Worm (Caenorhabditis elegans) whole organism, early embryonic: ENCODE measurements around the gene F46E10.18.

Source experiments
- B0310.2 ChIP-seq: sonication (generic microtip); optimal IDR thresholded peaks from 2 replicates; lab custom pipeline; 2016; ENCODE audit warnings: mild to moderate bottlenecking, missing genetic modification characterization, missing compliant biosample characterization
- F13C5.2 ChIP-seq: sonication (generic microtip); optimal IDR thresholded peaks from 2 replicates; lab custom pipeline; 2017; ENCODE audit warnings: mild to moderate bottlenecking, missing genetic modification characterization, inconsistent platforms, missing compliant biosample characterization
- aly-1 ChIP-seq: sonication (generic microtip); optimal IDR thresholded peaks from 2 replicates; lab custom pipeline; 2016; ENCODE audit warnings: missing genetic modification characterization, missing compliant biosample characterization
- ama-1 ChIP-seq: fragments of 150-350 bp; optimal IDR thresholded peaks from 2 replicates; lab custom pipeline; 2014
- ceh-13 ChIP-seq: fragments of 200-800 bp; sonication (Bioruptor generic); optimal IDR thresholded peaks from 2 replicates; lab custom pipeline; 2018; ENCODE audit warnings: mild to moderate bottlenecking, missing genetic modification characterization, missing compliant biosample characterization
- ceh-36 ChIP-seq: sonication (generic microtip); optimal IDR thresholded peaks from 2 replicates; lab custom pipeline; 2016; ENCODE audit warnings: missing genetic modification characterization, inconsistent platforms, missing compliant biosample characterization
- ets-7 ChIP-seq: sonication (generic microtip); optimal IDR thresholded peaks from 2 replicates; lab custom pipeline; 2016; ENCODE audit warnings: missing genotype, missing genetic modification characterization, missing compliant biosample characterization
- flt-1 ChIP-seq: fragments of 200-800 bp; sonication (Bioruptor generic); IDR thresholded peaks from 2 replicates; pipeline ENCODE4 v1.3.6; 2022; ENCODE audit warnings: missing genetic modification characterization, missing compliant biosample characterization
- hmbx-1 ChIP-seq: sonication (generic microtip); optimal IDR thresholded peaks from 2 replicates; lab custom pipeline; 2016; ENCODE audit warnings: mild to moderate bottlenecking, missing genetic modification characterization, missing compliant biosample characterization
- hmg-4 ChIP-seq: fragments of 200-800 bp; sonication (Bioruptor generic); optimal IDR thresholded peaks from 2 replicates; lab custom pipeline; 2018; ENCODE audit warnings: mild to moderate bottlenecking, missing genetic modification characterization, missing compliant biosample characterization
- hnd-1 ChIP-seq: sonication (generic microtip); optimal IDR thresholded peaks from 2 replicates; lab custom pipeline; 2016; ENCODE audit warnings: missing genetic modification characterization, missing compliant biosample characterization
- pes-1 ChIP-seq: fragments of 200-800 bp; sonication (Bioruptor generic); IDR thresholded peaks from 2 replicates; pipeline ENCODE4 v1.3.6; 2022; ENCODE audit warnings: missing genetic modification reagents, missing genetic modification characterization, missing compliant biosample characterization
- scrt-1 ChIP-seq: fragments of 200-800 bp; sonication (Bioruptor generic); IDR thresholded peaks from 2 replicates; pipeline ENCODE4 v1.3.6; 2022; ENCODE audit warnings: missing genetic modification characterization, missing compliant biosample characterization
- sea-1 ChIP-seq: fragments of 200-800 bp; sonication (Bioruptor generic); conservative IDR thresholded peaks from 2 replicates; pipeline ENCODE4 v1.3.6; 2022; ENCODE audit warnings: missing genetic modification characterization, missing compliant biosample characterization
- tbx-11 ChIP-seq: fragments of 200-800 bp; sonication (Bioruptor generic); IDR thresholded peaks from 2 replicates; pipeline ENCODE4 v1.3.6; 2022; ENCODE audit warnings: missing genetic modification characterization, missing compliant biosample characterization
- tbx-37 ChIP-seq: fragments of 200-800 bp; sonication (Bioruptor generic); conservative IDR thresholded peaks from 2 replicates; pipeline ENCODE4 v1.3.6; 2022; ENCODE audit warnings: missing genetic modification reagents, missing genetic modification characterization, missing compliant biosample characterization
- tra-4 ChIP-seq: sonication (generic microtip); optimal IDR thresholded peaks from 2 replicates; lab custom pipeline; 2017; ENCODE audit warnings: missing genetic modification characterization, missing compliant biosample characterization

Gene F46E10.18

ce11 chrV:6495353-6495752, 25.5 kb upstream of the F46E10.18 start:
- TF ChIP-seq ceh-13 (GFP tag; lab: Kevin White, UChicago) = no peak
- TF ChIP-seq B0310.2 (tag; lab: Kevin White, UChicago) = no peak
- no peak for TF ChIP-seq tra-4 (tag; lab: Kevin White, UChicago)
- TF ChIP-seq sea-1 = no peak
- no peak for TF ChIP-seq hmbx-1 (tag; lab: Kevin White, UChicago)
- no peak for TF ChIP-seq F13C5.2 (tag; lab: Kevin White, UChicago)
- TF ChIP-seq ama-1 = no peak
- TF ChIP-seq aly-1 = no peak

- TF ChIP-seq scrt-1 (GFP tag; lab: Robert Waterston, UW) (no peak), flt-1 (GFP tag; lab: Robert Waterston, UW) (no peak), B0310.2 (tag; lab: Kevin White, UChicago) (no peak), ceh-13 (GFP tag; lab: Kevin White, UChicago) (no peak), ama-1 (no peak), aly-1 (no peak), hmbx-1 (tag; lab: Kevin White, UChicago) (no peak), ceh-36 (tag; lab: Kevin White, UChicago) (no peak), tbx-11 (GFP tag; lab: Robert Waterston, UW) (no peak)
These were observed 24.1 kb upstream of the F46E10.18 start, which contains the start of gene dgtr-1 for ce11 chrV:6496611-6497158. TSS of gene dgtr-1 (plus strand) at chrV:6497108.

- TF ChIP-seq F13C5.2 (tag; lab: Kevin White, UChicago) (no peak), pes-1 (GFP tag; lab: Robert Waterston, UW) (no peak), hnd-1 (no peak), aly-1 (no peak), hmg-4 (GFP tag; lab: Kevin White, UChicago) (no peak), hmbx-1 (tag; lab: Kevin White, UChicago) (no peak), ets-7 (tag; lab: Kevin White, UChicago) (no peak), ceh-36 (tag; lab: Kevin White, UChicago) (no peak), tbx-37 (GFP tag; lab: Robert Waterston, UW) (no peak), B0310.2 (tag; lab: Kevin White, UChicago) (no peak), scrt-1 (GFP tag; lab: Robert Waterston, UW) (no peak), sea-1 (no peak), ceh-13 (GFP tag; lab: Kevin White, UChicago) (no peak)
These were observed 22.4 kb upstream of the F46E10.18 start for ce11 chrV:6498441-6498840.

ce11 chrV:6498903-6499302, 21.9 kb upstream of the F46E10.18 start, which contains the start of gene W01A11.1:
TSS of gene W01A11.1 (plus strand) at chrV:6499224.
- no peak for TF ChIP-seq ama-1
- TF ChIP-seq tbx-37 (GFP tag; lab: Robert Waterston, UW) = no peak
- TF ChIP-seq B0310.2 (tag; lab: Kevin White, UChicago) = no peak
- TF ChIP-seq tbx-11 (GFP tag; lab: Robert Waterston, UW) = no peak
- no peak for TF ChIP-seq ets-7 (tag; lab: Kevin White, UChicago)
- TF ChIP-seq F13C5.2 (tag; lab: Kevin White, UChicago) = no peak
- no peak for TF ChIP-seq pes-1 (GFP tag; lab: Robert Waterston, UW)
- TF ChIP-seq hmg-4 (GFP tag; lab: Kevin White, UChicago) = no peak
- no peak for TF ChIP-seq scrt-1 (GFP tag; lab: Robert Waterston, UW)
- no peak for TF ChIP-seq ceh-36 (tag; lab: Kevin White, UChicago)
- TF ChIP-seq aly-1 = no peak
- no peak for TF ChIP-seq ceh-13 (GFP tag; lab: Kevin White, UChicago)
- no peak for TF ChIP-seq hnd-1
- TF ChIP-seq sea-1 = no peak
- no peak for TF ChIP-seq flt-1 (GFP tag; lab: Robert Waterston, UW)
- no peak for TF ChIP-seq tra-4 (tag; lab: Kevin White, UChicago)
- TF ChIP-seq hmbx-1 (tag; lab: Kevin White, UChicago) = no peak

ce11 chrV:6503158-6503557, 17.7 kb upstream of the F46E10.18 start:
- TF ChIP-seq tra-4 (tag; lab: Kevin White, UChicago) (no peak), ceh-13 (GFP tag; lab: Kevin White, UChicago) (no peak), hnd-1 (no peak), ceh-36 (tag; lab: Kevin White, UChicago) (no peak), sea-1 (no peak)

- TF ChIP-seq aly-1 (no peak), F13C5.2 (tag; lab: Kevin White, UChicago) (no peak), hmbx-1 (tag; lab: Kevin White, UChicago) (no peak), ceh-13 (GFP tag; lab: Kevin White, UChicago) (no peak), scrt-1 (GFP tag; lab: Robert Waterston, UW) (no peak), B0310.2 (tag; lab: Kevin White, UChicago) (no peak), flt-1 (GFP tag; lab: Robert Waterston, UW) (no peak), ceh-36 (tag; lab: Kevin White, UChicago) (no peak), hnd-1 (no peak), hmg-4 (GFP tag; lab: Kevin White, UChicago) (no peak), ets-7 (tag; lab: Kevin White, UChicago) (no peak), tra-4 (tag; lab: Kevin White, UChicago) (no peak), pes-1 (GFP tag; lab: Robert Waterston, UW) (no peak), ama-1 (no peak), tbx-37 (GFP tag; lab: Robert Waterston, UW) (no peak)
These were observed 16.6 kb upstream of the F46E10.18 start, which contains the start of gene moc-2 for ce11 chrV:6504131-6504827. TSS of gene moc-2 (minus strand) at chrV:6504181.

ce11 chrV:6505339-6505811, 15.5 kb upstream of the F46E10.18 start, which contains the start of gene W01A11.7:
TSS of gene W01A11.7 (minus strand) at chrV:6505389.
- TF ChIP-seq F13C5.2 (tag; lab: Kevin White, UChicago) (no peak), ama-1 (no peak)
